Fruit fly (Drosophila melanogaster) whole organism, wandering third instar larva: ENCODE measurements around the gene CG32985.

Experiments used
- Abd-B ChIP-seq: fragments of >200 bp; optimal IDR thresholded peaks from 2 replicates; lab custom pipeline; 2017; ENCODE audit warnings: missing biosample characterization, missing genetic modification characterization
- CG32264 ChIP-seq: fragments of 200-800 bp; sonication (Bioruptor generic); optimal IDR thresholded peaks from 2 replicates; lab custom pipeline; 2016; ENCODE audit warnings: missing biosample characterization, missing genetic modification characterization
- CG9705 ChIP-seq: fragments of 200-800 bp; sonication (Bioruptor generic); optimal IDR thresholded peaks from 2 replicates; lab custom pipeline; 2018; ENCODE audit warnings: missing biosample characterization, mild to moderate bottlenecking, missing genetic modification characterization
- CrebA ChIP-seq: fragments of 200-800 bp; sonication (Bioruptor generic); optimal IDR thresholded peaks from 2 replicates; lab custom pipeline; 2016; ENCODE audit warnings: missing biosample characterization, mild to moderate bottlenecking, missing genetic modification characterization, borderline replicate concordance
- Dif ChIP-seq: fragments of 200-275, 200-300 bp; sonication (Bioruptor generic); optimal IDR thresholded peaks from 2 replicates; lab custom pipeline; 2018; ENCODE audit warnings: missing biosample characterization, missing genetic modification characterization; ENCODE audit not compliant: partially characterized antibody
- GATAd ChIP-seq: sonication (Bioruptor generic); optimal IDR thresholded peaks from 2 replicates; lab custom pipeline; 2016; ENCODE audit warnings: missing biosample characterization, missing genetic modification characterization
- HLH106 ChIP-seq: fragments of 200-800 bp; optimal IDR thresholded peaks from 3 replicates; lab custom pipeline; 2019; ENCODE audit warnings: missing biosample characterization, mild to moderate bottlenecking, missing genetic modification characterization, moderate library complexity
- Hnf4 ChIP-seq: fragments of 200-800 bp; sonication (Bioruptor generic); optimal IDR thresholded peaks from 2 replicates; lab custom pipeline; 2016; ENCODE audit warnings: missing biosample characterization, mild to moderate bottlenecking, missing genetic modification characterization
- Hr78 ChIP-seq: fragments of >200 bp; optimal IDR thresholded peaks from 2 replicates; lab custom pipeline; 2017; ENCODE audit warnings: missing biosample characterization, missing genetic modification characterization
- Hr83 ChIP-seq: fragments of 200-300 bp; sonication (Bioruptor generic); optimal IDR thresholded peaks from 2 replicates; lab custom pipeline; 2016; ENCODE audit warnings: missing biosample characterization, mild to moderate bottlenecking, missing genetic modification characterization, moderate library complexity; ENCODE audit not compliant: poor library complexity, severe bottlenecking
- OdsH ChIP-seq: fragments of 200-800 bp; sonication (Bioruptor generic); optimal IDR thresholded peaks from 2 replicates; lab custom pipeline; 2016; ENCODE audit warnings: missing biosample characterization, mild to moderate bottlenecking, missing genetic modification characterization
- Rel ChIP-seq, 2 experiments: fragments of 200-800 bp; sonication (Bioruptor generic) in 1 of 2; optimal IDR thresholded peaks; 2 replicates in 1 of 2; 3 replicates in 1 of 2; lab custom pipeline; 2016 to 2019; ENCODE audit warnings: mild to moderate bottlenecking in 2 of 2, missing biosample characterization in 2 of 2, missing genetic modification characterization in 2 of 2, moderate library complexity in 1 of 2
- Sp1 ChIP-seq: fragments of 200-800 bp; sonication (Bioruptor generic); optimal IDR thresholded peaks from 3 replicates; lab custom pipeline; 2019; ENCODE audit warnings: missing biosample characterization, mild to moderate bottlenecking, missing genetic modification characterization, moderate library complexity
- Vsx2 ChIP-seq: fragments of 200-300, 225-300 bp; sonication (Bioruptor generic); optimal IDR thresholded peaks from 2 replicates; lab custom pipeline; 2018; ENCODE audit warnings: missing biosample characterization, missing genetic modification characterization; ENCODE audit not compliant: partially characterized antibody
- br ChIP-seq: fragments of 200-800 bp; sonication (Bioruptor generic); optimal IDR thresholded peaks from 2 replicates; lab custom pipeline; 2016; ENCODE audit warnings: missing biosample characterization, missing genetic modification characterization
- dl ChIP-seq, 2 experiments: fragments of 175-275, 200-275 bp in 1 of 2; fragments of 200-275 bp in 1 of 2; sonication (Bioruptor generic); optimal IDR thresholded peaks; lab custom pipeline; 2018; ENCODE audit warnings: mild to moderate bottlenecking in 2 of 2, missing biosample characterization in 2 of 2, missing genetic modification characterization in 2 of 2, moderate library complexity in 2 of 2; ENCODE audit not compliant: partially characterized antibody in 2 of 2, insufficient read depth in 1 of 2
- dmrt93B ChIP-seq: fragments of 200-800 bp; sonication (Bioruptor generic); optimal IDR thresholded peaks from 2 replicates; lab custom pipeline; 2018; ENCODE audit warnings: missing biosample characterization, mild to moderate bottlenecking, missing genetic modification characterization
- dsf ChIP-seq: sonication (Bioruptor generic); optimal IDR thresholded peaks from 2 replicates; lab custom pipeline; 2016; ENCODE audit warnings: missing biosample characterization, missing genetic modification characterization, borderline replicate concordance
- ey ChIP-seq: fragments of 200-800 bp; sonication (Bioruptor generic); optimal IDR thresholded peaks from 2 replicates; lab custom pipeline; 2016; ENCODE audit warnings: missing biosample characterization, missing genetic modification characterization
- fru ChIP-seq: fragments of 200-800 bp; sonication (Bioruptor generic); optimal IDR thresholded peaks from 3 replicates; lab custom pipeline; 2016; ENCODE audit warnings: missing biosample characterization, mild to moderate bottlenecking, missing genetic modification characterization
- h ChIP-seq: fragments of 200-800 bp; sonication (Bioruptor generic); optimal IDR thresholded peaks from 3 replicates; lab custom pipeline; 2016; ENCODE audit warnings: missing biosample characterization, mild to moderate bottlenecking, missing genetic modification characterization
- jim ChIP-seq: fragments of 175-275, 200-325 bp; sonication (Bioruptor generic); optimal IDR thresholded peaks from 2 replicates; lab custom pipeline; 2016; ENCODE audit warnings: missing biosample characterization, mild to moderate bottlenecking, missing genetic modification characterization
- lola ChIP-seq: fragments of >200 bp; optimal IDR thresholded peaks from 2 replicates; lab custom pipeline; 2017; ENCODE audit warnings: missing biosample characterization, missing genetic modification characterization
- pan ChIP-seq: fragments of >200 bp; optimal IDR thresholded peaks from 2 replicates; lab custom pipeline; 2017
- psq ChIP-seq: fragments of 200-800 bp; sonication (Bioruptor generic); optimal IDR thresholded peaks from 3 replicates; lab custom pipeline; 2017; ENCODE audit warnings: missing biosample characterization, mild to moderate bottlenecking, missing genetic modification characterization, moderate library complexity
- rgr ChIP-seq: fragments of 200-800 bp; sonication (Bioruptor generic); optimal IDR thresholded peaks from 3 replicates; lab custom pipeline; 2016; ENCODE audit warnings: missing biosample characterization, mild to moderate bottlenecking, missing genetic modification characterization
- sage ChIP-seq: fragments of 200-800 bp; sonication (Bioruptor generic); optimal IDR thresholded peaks from 2 replicates; lab custom pipeline; 2016; ENCODE audit warnings: missing biosample characterization, mild to moderate bottlenecking, missing genetic modification characterization
- sv ChIP-seq: fragments of 200-800 bp; sonication (Bioruptor generic); optimal IDR thresholded peaks from 3 replicates; lab custom pipeline; 2016; ENCODE audit warnings: missing biosample characterization, missing genetic modification characterization
- usp ChIP-seq: fragments of >200 bp; optimal IDR thresholded peaks from 2 replicates; lab custom pipeline; 2017; ENCODE audit warnings: missing biosample characterization, missing genetic modification characterization

CG32985 gene

dm6 chr2L:8989037-8989591, 26.8 kb downstream of the CG32985 start, which contains the start of gene rost:
rost (minus strand) TSS chr2L:8989539.
- TF ChIP-seq CrebA (peak; percentile 56), Rel (GFP tag; optimal IDR thresholded peaks at IDR 0.05; lab: Kevin White, UChicago) (no peak), Rel (tag; optimal IDR thresholded peaks at IDR 0.05; lab: Kevin White, UChicago) (peak; percentile 88), dsf (GFP tag; lab: Kevin White, UChicago) (no peak), Sp1 (GFP tag; lab: Kevin White, UChicago) (peak; percentile 32), Abd-B (GFP tag; lab: Kevin White, UChicago) (no peak), sv (GFP tag; lab: Kevin White, UChicago) (no peak), dl (GFP tag; optimal IDR thresholded peaks at IDR 0.05; lab: Kevin White, UChicago; ENCODE audit: insufficient read depth in 1 of 2, partially characterized antibody in 2 of 2) (peak in 1 of 2 experiments; percentile 68), jim (GFP tag; lab: Kevin White, UChicago) (peak; percentile 55), OdsH (GFP tag; lab: Kevin White, UChicago) (no peak), pan (lab: Kevin White, UChicago) (no peak), GATAd (GFP tag; lab: Kevin White, UChicago) (no peak), Hr78 (GFP tag; lab: Kevin White, UChicago) (no peak), Hnf4 (peak; percentile 44), Dif (GFP tag; lab: Kevin White, UChicago) (peak; percentile 67), h (GFP tag; lab: Kevin White, UChicago) (peak; percentile 63), Vsx2 (peak; percentile 25), HLH106 (tag; lab: Kevin White, UChicago) (peak; percentile 1), psq (no peak), dmrt93B (GFP tag; lab: Kevin White, UChicago) (no peak), fru (GFP tag; lab: Kevin White, UChicago) (peak; percentile 26), rgr (peak; percentile 8), sage (GFP tag; lab: Kevin White, UChicago) (no peak)

DNA sequence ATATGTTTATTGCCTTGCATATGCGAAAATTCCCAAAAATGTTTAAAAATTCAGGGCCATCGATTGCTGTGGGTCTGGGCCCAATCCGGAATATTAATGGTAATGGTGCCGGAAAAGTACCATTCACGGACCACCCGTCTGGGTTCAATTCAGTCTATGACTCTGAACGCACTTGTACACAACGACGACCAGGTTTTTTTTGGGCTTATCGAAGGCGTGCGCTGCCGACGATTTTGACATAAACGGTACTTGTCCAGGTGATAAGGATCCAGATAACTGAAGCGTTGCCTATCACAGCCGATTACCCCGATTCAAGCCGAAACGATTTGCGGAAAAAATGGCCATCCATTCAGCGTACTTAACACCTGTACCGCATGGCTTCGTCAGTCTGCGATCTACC, 29.2 kb downstream of the CG32985 start, which contains the start of gene CG9555:
TSS of gene CG9555 (plus strand) at position 153 of the 400 bp plus-strand sequence.
- TF ChIP-seq Rel (GFP tag; optimal IDR thresholded peaks at IDR 0.05; lab: Kevin White, UChicago) = no peak
- peak; percentile 86 for TF ChIP-seq Rel (tag; optimal IDR thresholded peaks at IDR 0.05; lab: Kevin White, UChicago)
- TF ChIP-seq CrebA = no peak
- peak; percentile 92 for TF ChIP-seq h (GFP tag; lab: Kevin White, UChicago)

DNA sequence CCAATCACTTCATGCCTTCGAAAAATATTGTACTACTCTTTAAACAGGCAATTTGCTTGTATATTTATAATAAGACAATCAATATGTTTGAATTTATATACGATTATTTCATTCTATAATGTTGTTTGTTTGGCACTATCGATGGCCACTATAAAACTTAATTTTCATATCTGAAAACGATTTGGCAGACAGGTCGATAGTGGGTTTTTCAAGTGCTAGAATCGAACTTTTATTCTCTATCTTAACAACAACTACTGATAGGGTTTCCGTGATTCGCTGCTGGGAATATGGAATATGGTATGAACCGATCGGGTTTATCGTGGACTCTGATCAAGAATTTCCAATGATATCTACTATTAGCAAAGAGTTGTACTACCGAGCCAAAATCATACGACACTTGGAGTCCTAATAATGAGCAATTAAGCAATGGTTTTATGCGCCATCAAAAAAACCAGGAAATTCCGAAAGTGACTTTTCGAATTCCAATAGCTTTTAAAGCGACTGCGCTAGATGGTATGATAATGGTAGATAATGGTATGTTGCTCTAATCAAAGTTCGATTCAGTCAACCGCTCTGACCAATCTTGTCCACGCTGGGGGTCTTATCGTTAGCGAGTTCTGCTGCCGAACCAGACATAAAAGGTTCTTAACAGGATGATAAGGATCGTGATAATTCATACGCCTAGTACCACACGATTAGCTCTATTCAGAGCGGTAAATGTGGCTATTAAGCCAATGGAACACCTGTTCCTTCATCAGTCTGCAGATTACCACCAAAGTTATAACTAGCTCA, 31.5 kb downstream of the CG32985 start, which contains the start of gene CG17906:
TSS of gene CG17906 (plus strand) at position 742 of the 792 bp plus-strand sequence.
- no peak for TF ChIP-seq Sp1 (GFP tag; lab: Kevin White, UChicago)
- no peak for TF ChIP-seq CG9705 (GFP tag; lab: Kevin White, UChicago)
- no peak for TF ChIP-seq pan (lab: Kevin White, UChicago)
- TF ChIP-seq dsf (GFP tag; lab: Kevin White, UChicago) = no peak
- no peak for TF ChIP-seq dl (GFP tag; optimal IDR thresholded peaks at IDR 0.05; lab: Kevin White, UChicago; ENCODE audit: insufficient read depth in 1 of 2, partially characterized antibody in 2 of 2)
- TF ChIP-seq ey (GFP tag; lab: Kevin White, UChicago) = no peak
- no peak for TF ChIP-seq lola (GFP tag; lab: Kevin White, UChicago)
- no peak for TF ChIP-seq Dif (GFP tag; lab: Kevin White, UChicago)
- no peak for TF ChIP-seq Hr83 (GFP tag; lab: Kevin White, UChicago)
- no peak for TF ChIP-seq sv (GFP tag; lab: Kevin White, UChicago)
- TF ChIP-seq GATAd (GFP tag; lab: Kevin White, UChicago) = no peak
- no peak for TF ChIP-seq dmrt93B (GFP tag; lab: Kevin White, UChicago)
- no peak for TF ChIP-seq h (GFP tag; lab: Kevin White, UChicago)
- no peak for TF ChIP-seq br (GFP tag; lab: Kevin White, UChicago)
- no peak for TF ChIP-seq usp (GFP tag; lab: Kevin White, UChicago)
- TF ChIP-seq sage (GFP tag; lab: Kevin White, UChicago) = no peak
- TF ChIP-seq fru (GFP tag; lab: Kevin White, UChicago) = no peak
- no peak for TF ChIP-seq CG32264
- TF ChIP-seq, all 38 proteins: peak for 0
